Worm (Caenorhabditis elegans) whole organism, mixed stage, embryonic: ENCODE results near the gene ZK757.2.

Source experiments
- M03D4.4 ChIP-seq: sonication (generic microtip); optimal IDR thresholded peaks from 2 replicates; lab custom pipeline; 2017; ENCODE audit warnings: mild to moderate bottlenecking, missing genetic modification characterization, missing compliant biosample characterization
- bed-3 ChIP-seq: fragments of 200-800 bp; sonication (Bioruptor generic); optimal IDR thresholded peaks from 3 replicates; lab custom pipeline; 2018; ENCODE audit warnings: mild to moderate bottlenecking, missing genetic modification characterization, moderate library complexity, missing compliant biosample characterization
- ceh-39 ChIP-seq: fragments of 150-350 bp; optimal IDR thresholded peaks from 2 replicates; lab custom pipeline; 2014; ENCODE audit warnings: missing biosample characterization, missing genetic modification characterization
- ceh-43 ChIP-seq: fragments of 200-800 bp; sonication (Bioruptor generic); optimal IDR thresholded peaks from 2 replicates; lab custom pipeline; 2018; ENCODE audit warnings: mild to moderate bottlenecking, missing genetic modification characterization, moderate library complexity, missing compliant biosample characterization
- ceh-83 ChIP-seq: fragments of 200-800 bp; sonication (Bioruptor generic); optimal IDR thresholded peaks from 2 replicates; lab custom pipeline; 2018; ENCODE audit warnings: mild to moderate bottlenecking, missing genetic modification characterization, missing compliant biosample characterization
- ces-1 ChIP-seq: fragments of 150-350 bp; optimal IDR thresholded peaks from 2 replicates; lab custom pipeline; 2014; ENCODE audit warnings: missing biosample characterization, missing genetic modification reagents, missing genetic modification characterization
- cnd-1 ChIP-seq: fragments of 200-800 bp; sonication (Bioruptor generic); optimal IDR thresholded peaks from 2 replicates; lab custom pipeline; 2018; ENCODE audit warnings: mild to moderate bottlenecking, missing genetic modification characterization, missing compliant biosample characterization
- drap-1 ChIP-seq: fragments of 200-800 bp; sonication (Bioruptor generic); optimal IDR thresholded peaks from 3 replicates; lab custom pipeline; 2018; ENCODE audit warnings: mild to moderate bottlenecking, missing genetic modification characterization, missing compliant biosample characterization
- elt-1 ChIP-seq: sonication (generic microtip); optimal IDR thresholded peaks from 2 replicates; lab custom pipeline; 2017; ENCODE audit warnings: missing genetic modification characterization, mild to moderate bottlenecking, missing compliant biosample characterization, antibody characterized with exemption, moderate library complexity, borderline replicate concordance; ENCODE audit not compliant: insufficient read depth
- flh-1 ChIP-seq: fragments of 200-800 bp; sonication (Bioruptor generic); optimal IDR thresholded peaks from 2 replicates; lab custom pipeline; 2018; ENCODE audit warnings: mild to moderate bottlenecking, missing genetic modification characterization, moderate library complexity, missing compliant biosample characterization
- ham-2 ChIP-seq: fragments of 200-800 bp; sonication (Bioruptor generic); optimal IDR thresholded peaks from 2 replicates; lab custom pipeline; 2018; ENCODE audit warnings: mild to moderate bottlenecking, missing genetic modification characterization, missing compliant biosample characterization
- hlh-1 ChIP-seq: fragments of 150-350 bp; optimal IDR thresholded peaks from 2 replicates; lab custom pipeline; 2014; ENCODE audit warnings: missing biosample characterization, missing genetic modification reagents, missing genetic modification characterization
- lin-32 ChIP-seq: fragments of 200-800 bp; sonication (Bioruptor generic); optimal IDR thresholded peaks from 2 replicates; lab custom pipeline; 2018; ENCODE audit warnings: mild to moderate bottlenecking, missing genetic modification characterization, missing compliant biosample characterization
- lsy-2 ChIP-seq: fragments of 150-350 bp; optimal IDR thresholded peaks from 2 replicates; lab custom pipeline; 2014; ENCODE audit warnings: missing biosample characterization, missing genetic modification characterization
- mab-5 ChIP-seq: fragments of 150-350 bp; optimal IDR thresholded peaks from 2 replicates; lab custom pipeline; 2014; ENCODE audit warnings: missing biosample characterization, missing genetic modification characterization
- mep-1 ChIP-seq: fragments of 150-350 bp; optimal IDR thresholded peaks from 2 replicates; lab custom pipeline; 2017; ENCODE audit warnings: missing biosample characterization, missing genetic modification reagents, missing genetic modification characterization, inconsistent platforms
- mls-2 ChIP-seq: sonication (generic microtip); optimal IDR thresholded peaks from 2 replicates; lab custom pipeline; 2016; ENCODE audit warnings: mild to moderate bottlenecking, missing genetic modification characterization, moderate library complexity, missing compliant biosample characterization
- nhr-12 ChIP-seq: fragments of 150-350 bp; optimal IDR thresholded peaks from 2 replicates; lab custom pipeline; 2014; ENCODE audit warnings: missing biosample characterization, missing genetic modification characterization
- nhr-2 ChIP-seq: fragments of 150-350 bp; optimal IDR thresholded peaks from 2 replicates; lab custom pipeline; 2014; ENCODE audit warnings: missing biosample characterization, missing genetic modification characterization
- nhr-237 ChIP-seq: fragments of 150-350 bp; optimal IDR thresholded peaks from 2 replicates; lab custom pipeline; 2014; ENCODE audit warnings: missing biosample characterization, missing genetic modification characterization
- nhr-28 ChIP-seq: fragments of 150-350 bp; optimal IDR thresholded peaks from 2 replicates; lab custom pipeline; 2014; ENCODE audit warnings: missing biosample characterization, missing genetic modification characterization
- nhr-76 ChIP-seq: sonication (generic microtip); optimal IDR thresholded peaks from 2 replicates; lab custom pipeline; 2017; ENCODE audit warnings: missing biosample characterization, missing genetic modification characterization
- sem-2 ChIP-seq: fragments of 200-800 bp; sonication (Bioruptor generic); optimal IDR thresholded peaks from 2 replicates; lab custom pipeline; 2018; ENCODE audit warnings: mild to moderate bottlenecking, missing genetic modification characterization, missing compliant biosample characterization
- sptf-1 ChIP-seq: sonication (generic microtip); optimal IDR thresholded peaks from 2 replicates; lab custom pipeline; 2017; ENCODE audit warnings: mild to moderate bottlenecking, missing genetic modification characterization, moderate library complexity, missing compliant biosample characterization
- tbx-8 ChIP-seq: fragments of 200-800 bp; sonication (Bioruptor generic); optimal IDR thresholded peaks from 2 replicates; lab custom pipeline; 2018; ENCODE audit warnings: mild to moderate bottlenecking, missing genetic modification characterization, moderate library complexity, missing compliant biosample characterization
- unc-120 ChIP-seq: sonication (generic microtip); optimal IDR thresholded peaks from 2 replicates; lab custom pipeline; 2017; ENCODE audit warnings: missing genetic modification characterization, missing compliant biosample characterization; ENCODE audit not compliant: poor library complexity, severe bottlenecking
- unc-39 ChIP-seq: fragments of 150-350 bp; optimal IDR thresholded peaks from 2 replicates; lab custom pipeline; 2014; ENCODE audit warnings: missing biosample characterization, missing genetic modification characterization
- unc-62 ChIP-seq: fragments of 150-350 bp; optimal IDR thresholded peaks from 2 replicates; lab custom pipeline; 2014; ENCODE audit warnings: missing biosample characterization, missing genetic modification reagents, missing genetic modification characterization
- zip-8 ChIP-seq: fragments of 150-350 bp; optimal IDR thresholded peaks from 2 replicates; lab custom pipeline; 2014; ENCODE audit warnings: missing biosample characterization, missing genetic modification characterization
- ztf-11 ChIP-seq: fragments of 150-350 bp; optimal IDR thresholded peaks from 2 replicates; lab custom pipeline; 2014; ENCODE audit warnings: missing biosample characterization, missing genetic modification characterization

The ZK757.2 gene

DNA sequence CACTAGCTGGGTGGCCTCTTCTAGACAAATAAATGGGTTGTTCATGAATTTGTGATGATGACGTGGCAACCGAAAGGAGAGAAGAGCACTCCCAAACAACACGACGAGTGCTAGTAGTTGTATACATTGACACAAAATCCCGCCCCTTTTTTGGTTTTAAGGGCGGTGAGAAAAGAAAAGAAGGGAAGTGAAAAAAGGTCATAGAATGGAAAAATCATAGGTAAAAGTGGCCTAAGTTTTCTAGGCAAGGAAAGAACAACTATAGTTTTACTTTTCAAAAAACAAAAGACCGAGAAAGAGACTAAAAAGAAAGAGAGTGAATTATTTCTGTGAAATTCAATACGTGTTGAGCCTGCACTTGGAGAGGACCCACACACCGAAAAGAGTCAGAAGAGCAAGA lies at the start of gene ZK757.2:
Gene ZK757.2, minus strand, starts transcription at position 101 of the 400 bp plus-strand sequence.
- no peak for TF ChIP-seq ceh-43 (GFP tag; lab: Kevin White, UChicago)
- TF ChIP-seq ham-2 = no peak
- no peak for TF ChIP-seq nhr-2 (tag; lab: Kevin White, UChicago)
- no peak for TF ChIP-seq tbx-8
- no peak for TF ChIP-seq nhr-28 (tag; lab: Kevin White, UChicago)
- no peak for TF ChIP-seq mab-5 (tag; lab: Kevin White, UChicago)
- no peak for TF ChIP-seq cnd-1 (tag; lab: Kevin White, UChicago)
- TF ChIP-seq drap-1 (GFP tag; lab: Kevin White, UChicago) = no peak
- no peak for TF ChIP-seq nhr-12 (tag; lab: Kevin White, UChicago)
- no peak for TF ChIP-seq mls-2

DNA sequence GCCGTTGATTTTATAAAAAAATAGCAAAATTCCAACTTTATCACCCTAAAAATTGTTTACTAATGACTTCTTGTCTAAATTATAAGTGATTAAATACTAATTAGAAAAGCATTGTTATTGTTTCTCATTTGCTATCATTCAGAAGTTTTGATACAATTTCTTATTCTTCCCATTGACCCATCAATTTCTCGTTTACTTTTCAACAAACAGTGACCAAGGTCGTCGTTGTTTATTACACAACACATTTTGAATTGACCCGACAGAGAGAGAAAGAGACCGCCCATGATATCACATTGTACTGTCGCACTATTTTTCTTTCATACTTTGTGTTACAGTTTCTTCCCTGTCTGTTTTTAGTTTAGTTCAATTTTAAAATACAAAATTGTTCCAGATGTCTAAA lies 48.6 kb upstream of the ZK757.2 start, which contains the start of gene ttr-2:
Gene ttr-2, plus strand, starts transcription at position 392 of the 400 bp plus-strand sequence.
- TF ChIP-seq mep-1 (tag; lab: Kevin White, UChicago) (no peak), flh-1 (GFP tag; lab: Kevin White, UChicago) (no peak), nhr-76 (tag; lab: Kevin White, UChicago) (no peak), nhr-2 (tag; lab: Kevin White, UChicago) (no peak), unc-120 (no peak), ceh-43 (GFP tag; lab: Kevin White, UChicago) (no peak), unc-62 (GFP tag; lab: Kevin White, UChicago) (no peak), hlh-1 (tag; lab: Kevin White, UChicago) (no peak), ceh-83 (GFP tag; lab: Kevin White, UChicago) (no peak), drap-1 (GFP tag; lab: Kevin White, UChicago) (no peak), nhr-28 (tag; lab: Kevin White, UChicago) (no peak), elt-1 (tag; lab: Kevin White, UChicago) (no peak), ces-1 (GFP tag; lab: Kevin White, UChicago) (no peak), mls-2 (no peak), mab-5 (tag; lab: Kevin White, UChicago) (no peak), sem-2 (GFP tag; lab: Kevin White, UChicago) (no peak), M03D4.4 (no peak), cnd-1 (tag; lab: Kevin White, UChicago) (no peak), zip-8 (tag; lab: Kevin White, UChicago) (no peak)

DNA sequence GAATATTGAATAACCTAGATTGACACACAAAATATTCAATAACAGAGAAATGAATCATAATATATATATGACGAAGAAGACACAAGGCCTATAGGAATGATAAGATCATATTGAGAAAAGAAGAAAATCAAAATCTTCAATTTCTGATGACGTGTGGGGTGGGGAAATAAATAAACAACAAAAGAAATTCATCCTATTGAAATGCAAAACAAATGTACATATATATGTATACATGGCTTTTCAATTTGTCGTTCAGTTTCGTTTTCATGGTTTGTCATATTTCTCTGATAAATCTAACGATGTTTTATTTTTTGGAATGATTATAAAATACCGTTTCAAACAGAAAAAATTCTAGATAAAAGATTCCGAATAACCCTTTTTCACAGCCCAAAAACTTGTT lies 47.9 kb upstream of the ZK757.2 start, which contains the start of gene ttr-3:
Gene ttr-3, minus strand, starts transcription at position 101 of the 400 bp plus-strand sequence.
- TF ChIP-seq ztf-11 (tag; lab: Kevin White, UChicago) (no peak), ces-1 (GFP tag; lab: Kevin White, UChicago) (no peak)

DNA sequence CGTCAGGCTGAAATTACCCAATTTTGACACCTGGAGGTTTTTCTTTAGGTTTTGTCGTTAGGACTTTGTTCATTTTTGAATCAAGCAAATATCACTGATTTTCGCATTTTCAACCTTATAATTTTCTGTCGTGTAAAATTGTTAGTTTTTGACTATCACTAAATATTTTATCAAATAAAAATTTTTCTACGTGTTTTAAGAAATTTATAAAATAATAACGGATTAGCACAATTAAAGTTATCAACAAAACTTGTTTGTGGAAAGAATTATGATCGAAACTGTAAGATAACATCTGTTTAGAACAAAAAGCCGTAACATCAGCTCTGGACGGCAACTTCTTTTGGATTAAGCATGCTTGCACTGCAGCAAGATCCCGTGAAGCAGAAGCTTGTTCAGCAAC lies 44.1 kb upstream of the ZK757.2 start, which contains the start of gene cbp-2:
Gene cbp-2, plus strand, starts transcription at position 301 of the 400 bp plus-strand sequence.
- TF ChIP-seq drap-1 (GFP tag; lab: Kevin White, UChicago) (no peak), elt-1 (tag; lab: Kevin White, UChicago) (no peak), mep-1 (tag; lab: Kevin White, UChicago) (no peak), lin-32 (GFP tag; lab: Kevin White, UChicago) (no peak), nhr-237 (tag; lab: Kevin White, UChicago) (no peak), sptf-1 (tag; lab: Kevin White, UChicago) (no peak), lsy-2 (tag; lab: Kevin White, UChicago) (no peak), cnd-1 (tag; lab: Kevin White, UChicago) (no peak), nhr-28 (tag; lab: Kevin White, UChicago) (no peak), ceh-39 (no peak), bed-3 (GFP tag; lab: Kevin White, UChicago) (no peak), unc-39 (no peak)
- TF ChIP-seq, all 35 proteins: peak for 0

DNA sequence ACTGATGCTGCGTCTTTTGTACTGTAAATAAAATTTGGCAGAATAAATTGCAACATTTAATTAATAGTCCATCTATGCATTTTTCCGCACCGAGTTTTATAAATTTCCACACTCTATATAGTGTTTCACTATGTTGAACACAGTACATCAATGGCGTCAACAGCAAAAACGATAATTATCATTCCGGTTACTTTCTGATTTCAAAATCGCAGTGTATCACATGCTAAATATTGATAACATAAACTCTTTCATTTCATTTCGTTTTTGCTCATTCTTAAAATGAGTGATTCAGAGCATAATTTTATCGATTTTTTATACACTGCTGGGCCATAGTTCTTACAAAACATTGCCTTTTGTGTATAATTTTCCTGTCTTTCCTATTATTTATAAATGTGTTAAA lies 43.6 kb upstream of the ZK757.2 start:
- TF ChIP-seq nhr-76 (tag; lab: Kevin White, UChicago) (no peak), lin-32 (GFP tag; lab: Kevin White, UChicago) (no peak), zip-8 (tag; lab: Kevin White, UChicago) (no peak)
